Worm (Caenorhabditis elegans) whole organism, mixed stage, embryonic: Measurements from ENCODE around the gene sri-77.

Experiments
- ceh-43 ChIP-seq: fragments of 200-800 bp; sonication (Bioruptor generic); optimal IDR thresholded peaks from 2 replicates; lab custom pipeline; 2018; ENCODE audit warnings: mild to moderate bottlenecking, missing genetic modification characterization, moderate library complexity, missing compliant biosample characterization
- ceh-83 ChIP-seq: fragments of 200-800 bp; sonication (Bioruptor generic); optimal IDR thresholded peaks from 2 replicates; lab custom pipeline; 2018; ENCODE audit warnings: mild to moderate bottlenecking, missing genetic modification characterization, missing compliant biosample characterization
- cnd-1 ChIP-seq: fragments of 200-800 bp; sonication (Bioruptor generic); optimal IDR thresholded peaks from 2 replicates; lab custom pipeline; 2018; ENCODE audit warnings: mild to moderate bottlenecking, missing genetic modification characterization, missing compliant biosample characterization
- elt-1 ChIP-seq: sonication (generic microtip); optimal IDR thresholded peaks from 2 replicates; lab custom pipeline; 2017; ENCODE audit warnings: missing genetic modification characterization, mild to moderate bottlenecking, missing compliant biosample characterization, antibody characterized with exemption, moderate library complexity, borderline replicate concordance; ENCODE audit not compliant: insufficient read depth
- flh-1 ChIP-seq: fragments of 200-800 bp; sonication (Bioruptor generic); optimal IDR thresholded peaks from 2 replicates; lab custom pipeline; 2018; ENCODE audit warnings: mild to moderate bottlenecking, missing genetic modification characterization, moderate library complexity, missing compliant biosample characterization
- lin-13 ChIP-seq: fragments of 150-350 bp; optimal IDR thresholded peaks from 2 replicates; lab custom pipeline; 2014; ENCODE audit warnings: missing biosample characterization, missing genetic modification characterization
- lin-32 ChIP-seq: fragments of 200-800 bp; sonication (Bioruptor generic); optimal IDR thresholded peaks from 2 replicates; lab custom pipeline; 2018; ENCODE audit warnings: mild to moderate bottlenecking, missing genetic modification characterization, missing compliant biosample characterization
- lsy-2 ChIP-seq: fragments of 150-350 bp; optimal IDR thresholded peaks from 2 replicates; lab custom pipeline; 2014; ENCODE audit warnings: missing biosample characterization, missing genetic modification characterization
- mab-5 ChIP-seq: fragments of 150-350 bp; optimal IDR thresholded peaks from 2 replicates; lab custom pipeline; 2014; ENCODE audit warnings: missing biosample characterization, missing genetic modification characterization
- nhr-28 ChIP-seq: fragments of 150-350 bp; optimal IDR thresholded peaks from 2 replicates; lab custom pipeline; 2014; ENCODE audit warnings: missing biosample characterization, missing genetic modification characterization
- nhr-76 ChIP-seq: sonication (generic microtip); optimal IDR thresholded peaks from 2 replicates; lab custom pipeline; 2017; ENCODE audit warnings: missing biosample characterization, missing genetic modification characterization
- pha-4 ChIP-seq: fragments of 150-350 bp; optimal IDR thresholded peaks from 2 replicates; lab custom pipeline; 2018; ENCODE audit warnings: missing biosample characterization, missing genetic modification reagents, missing genetic modification characterization
- sem-2 ChIP-seq: fragments of 200-800 bp; sonication (Bioruptor generic); optimal IDR thresholded peaks from 2 replicates; lab custom pipeline; 2018; ENCODE audit warnings: mild to moderate bottlenecking, missing genetic modification characterization, missing compliant biosample characterization

ce11 chrII:2610202-2610912 is 5.1 kb upstream of the sri-77 start, which contains the start of gene sri-38:
- TF ChIP-seq ceh-83 (GFP tag; lab: Kevin White, UChicago) = no peak
- TF ChIP-seq lin-13 (tag; lab: Kevin White, UChicago) = no peak
- TF ChIP-seq ceh-43 (GFP tag; lab: Kevin White, UChicago) = no peak
- TF ChIP-seq lin-32 = no peak
- no peak for TF ChIP-seq nhr-76
- no peak for TF ChIP-seq lsy-2 (tag; lab: Kevin White, UChicago)
- no peak for TF ChIP-seq cnd-1 (tag; lab: Kevin White, UChicago)
- TF ChIP-seq sem-2 (GFP tag; lab: Kevin White, UChicago) = no peak
- TF ChIP-seq flh-1 = no peak
- TF ChIP-seq pha-4 (tag; lab: Kevin White, UChicago) = no peak
- no peak for TF ChIP-seq elt-1 (tag; lab: Kevin White, UChicago)
- TF ChIP-seq mab-5 (tag; lab: Kevin White, UChicago) = no peak
- TF ChIP-seq nhr-28 (tag; lab: Kevin White, UChicago) = no peak
